Fruit fly (Drosophila melanogaster) whole organism, embryonic: ENCODE results near the gene Tengl1.
A peak's percentile ranks its signal among the peaks of the same experiment; 100 is the strongest.

ENCODE experiments used
- Ada2b ChIP-seq: fragments of 200-800 bp; sonication (Bioruptor generic); IDR thresholded peaks from 2 replicates; pipeline ENCODE4 v1.3.6; 2022; ENCODE audit warnings: missing biosample characterization, missing genetic modification characterization
- Atf6 ChIP-seq: fragments of 200-800 bp; sonication (Bioruptor generic); IDR thresholded peaks from 2 replicates; pipeline ENCODE4 v1.3.6; 2022; ENCODE audit warnings: missing biosample characterization, missing genetic modification characterization
- BtbVII ChIP-seq: fragments of 200-800 bp; sonication (Bioruptor generic); optimal IDR thresholded peaks from 3 replicates; lab custom pipeline; 2017; ENCODE audit warnings: missing biosample characterization, mild to moderate bottlenecking, missing genetic modification characterization
- CG11398 ChIP-seq: fragments of 200-800 bp; sonication (Bioruptor generic); optimal IDR thresholded peaks from 2 replicates; lab custom pipeline; 2016; ENCODE audit warnings: missing biosample characterization, missing genetic modification characterization
- CG11696 ChIP-seq: fragments of 200-800 bp; sonication (Bioruptor generic); IDR thresholded peaks from 2 replicates; pipeline ENCODE4 v1.3.6; 2022; ENCODE audit warnings: missing biosample characterization, missing genetic modification characterization
- CG13894 ChIP-seq: fragments of 200-800 bp; sonication (Bioruptor generic); optimal IDR thresholded peaks from 3 replicates; lab custom pipeline; 2018; ENCODE audit warnings: missing biosample characterization, mild to moderate bottlenecking, missing genetic modification characterization, moderate library complexity
- CG14667 ChIP-seq: fragments of 200-800 bp; sonication (Bioruptor generic); IDR thresholded peaks from 2 replicates; pipeline ENCODE4 v1.3.6; 2022; ENCODE audit warnings: missing biosample characterization, missing genetic modification characterization
- CG15073 ChIP-seq: fragments of 200-800 bp; sonication (Bioruptor generic); optimal IDR thresholded peaks from 2 replicates; lab custom pipeline; 2016; ENCODE audit warnings: missing biosample characterization, missing genetic modification characterization
- CG1529 ChIP-seq: fragments of 200-800 bp; sonication (Bioruptor generic); optimal IDR thresholded peaks from 3 replicates; lab custom pipeline; 2018; ENCODE audit warnings: missing biosample characterization, missing genetic modification characterization
- CG15601 ChIP-seq: fragments of 200-800 bp; sonication (Bioruptor generic); optimal IDR thresholded peaks from 3 replicates; lab custom pipeline; 2019; ENCODE audit warnings: missing biosample characterization, mild to moderate bottlenecking, missing genetic modification characterization, moderate library complexity
- CG1603 ChIP-seq: fragments of 200-800 bp; sonication (Bioruptor generic); optimal IDR thresholded peaks from 2 replicates; lab custom pipeline; 2019; ENCODE audit warnings: missing biosample characterization, mild to moderate bottlenecking, missing genetic modification characterization, moderate library complexity
- CG17361 ChIP-seq: fragments of 200-800 bp; sonication (Bioruptor generic); IDR thresholded peaks from 3 replicates; pipeline ENCODE4 v1.3.6; 2022; ENCODE audit warnings: missing biosample characterization, missing genetic modification characterization
- CG18599 ChIP-seq: fragments of 200-800 bp; sonication (Bioruptor generic); optimal IDR thresholded peaks from 3 replicates; lab custom pipeline; 2017; ENCODE audit warnings: missing biosample characterization, missing genetic modification characterization, mild to moderate bottlenecking, moderate library complexity, missing genetic modification reagents
- CG3163 ChIP-seq: fragments of 200-800 bp; sonication (Bioruptor generic); optimal IDR thresholded peaks from 3 replicates; lab custom pipeline; 2016; ENCODE audit warnings: missing biosample characterization, missing genetic modification characterization
- CG3838 ChIP-seq: fragments of 200-800 bp; sonication (Bioruptor generic); optimal IDR thresholded peaks from 3 replicates; lab custom pipeline; 2016; ENCODE audit warnings: missing biosample characterization, missing genetic modification characterization
- CG3995 ChIP-seq: fragments of 200-800 bp; sonication (Bioruptor generic); optimal IDR thresholded peaks from 3 replicates; lab custom pipeline; 2016; ENCODE audit warnings: missing biosample characterization, missing genetic modification characterization
- CG6791 ChIP-seq: fragments of 200-800 bp; sonication (Bioruptor generic); IDR thresholded peaks from 3 replicates; pipeline ENCODE4 v1.3.6; 2022; ENCODE audit warnings: missing biosample characterization, missing genetic modification characterization; ENCODE audit not compliant: partially characterized antibody
- CG7556 ChIP-seq: fragments of 200-800 bp; sonication (Bioruptor generic); optimal IDR thresholded peaks from 2 replicates; lab custom pipeline; 2017; ENCODE audit warnings: missing biosample characterization, mild to moderate bottlenecking, missing genetic modification characterization
- CG7786 ChIP-seq: fragments of 200-800 bp; sonication (Bioruptor generic); optimal IDR thresholded peaks from 2 replicates; lab custom pipeline; 2016; ENCODE audit warnings: missing biosample characterization, missing genetic modification characterization
- CG7928 ChIP-seq: fragments of 200-800 bp; sonication (Bioruptor generic); optimal IDR thresholded peaks from 2 replicates; lab custom pipeline; 2017; ENCODE audit warnings: missing biosample characterization, mild to moderate bottlenecking, missing genetic modification characterization
- CG9437 ChIP-seq: fragments of 200-800 bp; sonication (Bioruptor generic); optimal IDR thresholded peaks from 2 replicates; lab custom pipeline; 2018; ENCODE audit warnings: missing biosample characterization, mild to moderate bottlenecking, missing genetic modification characterization
- CG9609 ChIP-seq: fragments of 200-800 bp; sonication (Bioruptor generic); optimal IDR thresholded peaks from 3 replicates; lab custom pipeline; 2016; ENCODE audit warnings: missing biosample characterization, missing genetic modification characterization
- CG9932 ChIP-seq: fragments of 200-800 bp; sonication (Bioruptor generic); IDR thresholded peaks from 2 replicates; pipeline ENCODE4 v1.3.6; 2022; ENCODE audit warnings: missing biosample characterization, missing genetic modification characterization
- CrebB ChIP-seq: fragments of 200-800 bp; sonication (Bioruptor generic); optimal IDR thresholded peaks from 3 replicates; lab custom pipeline; 2018; ENCODE audit warnings: missing biosample characterization, mild to moderate bottlenecking, missing genetic modification characterization
- D ChIP-seq, 2 experiments: fragments of 200-800 bp in 1 of 2; fragments of >200 bp in 1 of 2; sonication (Bioruptor generic) in 1 of 2; optimal IDR thresholded peaks; 2 replicates in 1 of 2; 3 replicates in 1 of 2; lab custom pipeline; 2017; ENCODE audit warnings: mild to moderate bottlenecking in 1 of 2, missing biosample characterization in 1 of 2, missing genetic modification characterization in 1 of 2, missing genetic modification reagents in 1 of 2
- D19B ChIP-seq: fragments of 200-800 bp; sonication (Bioruptor generic); optimal IDR thresholded peaks from 2 replicates; lab custom pipeline; 2017; ENCODE audit warnings: missing biosample characterization, mild to moderate bottlenecking, missing genetic modification characterization
- Fer3 ChIP-seq: fragments of 200-800 bp; sonication (Bioruptor generic); optimal IDR thresholded peaks from 2 replicates; lab custom pipeline; 2018; ENCODE audit warnings: missing biosample characterization, mild to moderate bottlenecking, missing genetic modification characterization, moderate library complexity
- Hmr ChIP-seq: fragments of 200-800 bp; sonication (Bioruptor generic); optimal IDR thresholded peaks from 3 replicates; lab custom pipeline; 2017; ENCODE audit warnings: mild to moderate bottlenecking, missing biosample characterization, missing genetic modification reagents, missing genetic modification characterization
- Hmx ChIP-seq: fragments of 200-800 bp; sonication (Bioruptor generic); optimal IDR thresholded peaks from 2 replicates; lab custom pipeline; 2016; ENCODE audit warnings: missing biosample characterization, missing genetic modification characterization
- Lim3 ChIP-seq: fragments of 200-800 bp; sonication (Bioruptor generic); IDR thresholded peaks from 2 replicates; pipeline ENCODE4 v1.3.6; 2022; ENCODE audit warnings: missing biosample characterization, missing genetic modification characterization
- Nf-YC ChIP-seq: fragments of 200-800 bp; optimal IDR thresholded peaks from 3 replicates; lab custom pipeline; 2019; ENCODE audit warnings: missing biosample characterization, mild to moderate bottlenecking, missing genetic modification characterization, moderate library complexity
- Opbp ChIP-seq: fragments of 200-800 bp; sonication (Bioruptor generic); IDR thresholded peaks from 3 replicates; pipeline ENCODE4 v1.3.6; 2022; ENCODE audit warnings: missing biosample characterization, missing genetic modification characterization; ENCODE audit not compliant: partially characterized antibody
- Spps ChIP-seq: fragments of 200-800 bp; sonication (Bioruptor generic); optimal IDR thresholded peaks from 2 replicates; lab custom pipeline; 2018; ENCODE audit warnings: missing biosample characterization, mild to moderate bottlenecking, missing genetic modification characterization
- abd-A ChIP-seq: fragments of 200-800 bp; sonication (Bioruptor generic); optimal IDR thresholded peaks from 3 replicates; lab custom pipeline; 2019; ENCODE audit warnings: missing biosample characterization, mild to moderate bottlenecking, missing genetic modification characterization, moderate library complexity
- bcd ChIP-seq: fragments of 200-800 bp; sonication (Bioruptor generic); optimal IDR thresholded peaks from 2 replicates; lab custom pipeline; 2017; ENCODE audit warnings: missing biosample characterization, mild to moderate bottlenecking, missing genetic modification characterization
- cad ChIP-seq: fragments of >200 bp; optimal IDR thresholded peaks from 2 replicates; lab custom pipeline; 2017; ENCODE audit warnings: missing biosample characterization, missing genetic modification characterization
- dpn ChIP-seq, 2 experiments: fragments of 200-800 bp; sonication (Bioruptor generic); optimal IDR thresholded peaks; 3 replicates each; lab custom pipeline; 2016; ENCODE audit warnings: missing biosample characterization in 2 of 2, missing genetic modification characterization in 2 of 2
- ftz-f1 ChIP-seq: fragments of 200-800 bp; sonication (Bioruptor generic); optimal IDR thresholded peaks from 2 replicates; lab custom pipeline; 2016; ENCODE audit warnings: missing biosample characterization, missing genetic modification characterization
- fu2 ChIP-seq: fragments of 200-800 bp; sonication (Bioruptor generic); optimal IDR thresholded peaks from 2 replicates; lab custom pipeline; 2016; ENCODE audit warnings: missing biosample characterization, missing genetic modification characterization
- inv ChIP-seq: fragments of 200-800 bp; sonication (Bioruptor generic); IDR thresholded peaks from 2 replicates; pipeline ENCODE4 v1.3.6; 2022; ENCODE audit warnings: missing biosample characterization, missing genetic modification characterization; ENCODE audit not compliant: partially characterized antibody
- kah ChIP-seq: fragments of 200-800 bp; sonication (Bioruptor generic); optimal IDR thresholded peaks from 2 replicates; lab custom pipeline; 2018; ENCODE audit warnings: missing biosample characterization, mild to moderate bottlenecking, missing genetic modification characterization
- mirr ChIP-seq: fragments of 200-800 bp; sonication (Bioruptor generic); optimal IDR thresholded peaks from 3 replicates; lab custom pipeline; 2018; ENCODE audit warnings: missing biosample characterization, mild to moderate bottlenecking, missing genetic modification characterization
- pfk ChIP-seq: fragments of 200-800 bp; sonication (Bioruptor generic); optimal IDR thresholded peaks from 2 replicates; lab custom pipeline; 2018; ENCODE audit warnings: missing biosample characterization, mild to moderate bottlenecking, missing genetic modification characterization, moderate library complexity
- pho ChIP-seq: fragments of 200-800 bp; sonication (Bioruptor generic); optimal IDR thresholded peaks from 2 replicates; lab custom pipeline; 2016; ENCODE audit warnings: missing biosample characterization, missing genetic modification characterization
- prd ChIP-seq, 3 experiments: fragments of >200 bp in 2 of 3; fragments of 200-800 bp in 1 of 3; sonication (Bioruptor generic) in 1 of 3; optimal IDR thresholded peaks in 2 of 3; IDR thresholded peaks in 1 of 3; 2 replicates in 2 of 3; 3 replicates in 1 of 3; pipeline versions ENCODE4 v1.3.6 to Lab custom; 2017 to 2022; ENCODE audit warnings: missing biosample characterization in 1 of 3, missing genetic modification characterization in 1 of 3
- trem ChIP-seq: fragments of 200-800 bp; optimal IDR thresholded peaks from 3 replicates; lab custom pipeline; 2019; ENCODE audit warnings: missing biosample characterization, mild to moderate bottlenecking, missing genetic modification characterization, moderate library complexity
- unc-4 ChIP-seq: fragments of 200-800 bp; sonication (Bioruptor generic); IDR thresholded peaks from 2 replicates; pipeline ENCODE4 v1.3.6; 2022; ENCODE audit warnings: missing biosample characterization, missing genetic modification characterization; ENCODE audit not compliant: partially characterized antibody
- unpg ChIP-seq: fragments of 200-800 bp; sonication (Bioruptor generic); optimal IDR thresholded peaks from 3 replicates; lab custom pipeline; 2018; ENCODE audit warnings: missing biosample characterization, mild to moderate bottlenecking, missing genetic modification characterization, moderate library complexity
- vvl ChIP-seq: fragments of 200-800 bp; sonication (Bioruptor generic); IDR thresholded peaks from 2 replicates; pipeline ENCODE4 v1.3.6; 2022; ENCODE audit warnings: missing biosample characterization, missing genetic modification characterization
- zf30C ChIP-seq: fragments of 200-800 bp; sonication (Bioruptor generic); optimal IDR thresholded peaks from 3 replicates; lab custom pipeline; 2018; ENCODE audit warnings: missing biosample characterization, mild to moderate bottlenecking, missing genetic modification characterization

Gene Tengl1

dm6 chr2L:2193357-2193780, 47.0 kb downstream of the Tengl1 start (continued):
- TF ChIP-seq CG13894 (tag; lab: Kevin White, UChicago) (peak; percentile 92), kah (GFP tag; lab: Kevin White, UChicago) (peak; percentile 74), zf30C (peak; percentile 59), ftz-f1 (peak; percentile 95), abd-A (peak; percentile 98), Lim3 (GFP tag; lab: Robert Waterston, UW) (no peak), CG18599 (GFP tag; lab: Kevin White, UChicago) (peak; percentile 53), bcd (GFP tag; lab: Kevin White, UChicago) (peak; percentile 40), inv (GFP tag; lab: Robert Waterston, UW) (no peak), pho (GFP tag; lab: Kevin White, UChicago) (peak; percentile 26), Hmr (GFP tag; lab: Kevin White, UChicago) (peak; percentile 97), D (optimal IDR thresholded peaks at IDR 0.05; lab: Kevin White, UChicago) (no peak), D (GFP tag; optimal IDR thresholded peaks at IDR 0.05; lab: Kevin White, UChicago) (no peak), Opbp (GFP tag; lab: Robert Waterston, UW) (no peak), CG7786 (GFP tag; lab: Kevin White, UChicago) (no peak), CG15073 (GFP tag; lab: Kevin White, UChicago) (no peak), CG7556 (GFP tag; lab: Kevin White, UChicago) (no peak), CG11398 (GFP tag; lab: Kevin White, UChicago) (peak; percentile 29), Fer3 (peak; percentile 28), CrebB (tag; lab: Kevin White, UChicago) (peak; percentile 81), CG9437 (GFP tag; lab: Kevin White, UChicago) (no peak), mirr (GFP tag; lab: Kevin White, UChicago) (peak; percentile 79), D19B (GFP tag; lab: Kevin White, UChicago) (no peak), prd (optimal IDR thresholded peaks at IDR 0.05; lab: Kevin White, UChicago) (no peak), prd (GFP tag; IDR thresholded peaks at IDR 0.05; lab: Robert Waterston, UW) (no peak), unc-4 (GFP tag; lab: Robert Waterston, UW) (no peak), CG14667 (no peak), CG17361 (GFP tag; lab: Robert Waterston, UW) (no peak), Atf6 (GFP tag; lab: Robert Waterston, UW) (no peak), Nf-YC (tag; lab: Kevin White, UChicago) (peak; percentile 91), CG1529 (GFP tag; lab: Kevin White, UChicago) (peak; percentile 28), trem (tag; lab: Kevin White, UChicago) (peak; percentile 31), CG7928 (GFP tag; lab: Kevin White, UChicago) (peak; percentile 37), unpg (GFP tag; lab: Kevin White, UChicago) (peak; percentile 25), dpn (GFP tag; optimal IDR thresholded peaks at IDR 0.05; lab: Kevin White, UChicago) (peak in 1 of 2 experiments; percentile 52), CG6791 (GFP tag; lab: Robert Waterston, UW) (no peak), CG3838 (no peak), CG15601 (tag; lab: Kevin White, UChicago) (peak; percentile 65), cad (GFP tag; lab: Kevin White, UChicago) (no peak), vvl (GFP tag; lab: Robert Waterston, UW) (no peak), CG11696 (GFP tag; lab: Robert Waterston, UW) (no peak), CG3163 (GFP tag; lab: Kevin White, UChicago) (peak; percentile 35), Hmx (GFP tag; lab: Kevin White, UChicago) (no peak), Spps (tag; lab: Kevin White, UChicago) (no peak), CG1603 (peak; percentile 65), BtbVII (GFP tag; lab: Kevin White, UChicago) (peak; percentile 55), CG9932 (no peak), pfk (GFP tag; lab: Kevin White, UChicago) (peak; percentile 40), CG9609 (GFP tag; lab: Kevin White, UChicago) (no peak), fu2 (GFP tag; lab: Kevin White, UChicago) (no peak), Ada2b (GFP tag; lab: Robert Waterston, UW) (no peak), CG3995 (peak; percentile 89)
